Worm (Caenorhabditis elegans): ENCODE results near the gene Y41E3.18.

- TF ChIP-seq ztf-28 (GFP tag; IDR thresholded peaks at IDR 0.05) (no peak), sea-2 (GFP tag; IDR thresholded peaks at IDR 0.05) (no peak)
Measured at ce11 chrIV:15016984-15017383, 48.6 kb downstream of the Y41E3.18 start.

All from whole organism, young adult.